Fruit fly (Drosophila melanogaster) whole organism, embryonic: ENCODE results near the gene CG31068.

Experiments
- Atf6 ChIP-seq: fragments of 200-800 bp; sonication (Bioruptor generic); IDR thresholded peaks from 2 replicates; pipeline ENCODE4 v1.3.6; 2022; ENCODE audit warnings: missing biosample characterization, missing genetic modification characterization
- CG1024 ChIP-seq: fragments of 200-800 bp; sonication (Bioruptor generic); IDR thresholded peaks from 2 replicates; pipeline ENCODE4 v1.3.6; 2022; ENCODE audit warnings: missing biosample characterization, missing genetic modification characterization
- CG10366 ChIP-seq: fragments of 200-800 bp; sonication (Bioruptor generic); IDR thresholded peaks from 2 replicates; pipeline ENCODE4 v1.3.6; 2022; ENCODE audit warnings: missing biosample characterization, missing genetic modification characterization
- CG10431 ChIP-seq: fragments of 200-800 bp; sonication (Bioruptor generic); optimal IDR thresholded peaks from 3 replicates; lab custom pipeline; 2018; ENCODE audit warnings: missing biosample characterization, mild to moderate bottlenecking, missing genetic modification characterization
- CG12219 ChIP-seq: fragments of 200-800 bp; sonication (Bioruptor generic); optimal IDR thresholded peaks from 3 replicates; lab custom pipeline; 2018; ENCODE audit warnings: missing biosample characterization, mild to moderate bottlenecking, missing genetic modification characterization
- CG13775 ChIP-seq: fragments of 200-800 bp; sonication (Bioruptor generic); optimal IDR thresholded peaks from 3 replicates; lab custom pipeline; 2017; ENCODE audit warnings: missing biosample characterization, mild to moderate bottlenecking, missing genetic modification characterization
- CG15269 ChIP-seq: fragments of 200-800 bp; sonication (Bioruptor generic); optimal IDR thresholded peaks from 2 replicates; lab custom pipeline; 2018; ENCODE audit warnings: missing biosample characterization, mild to moderate bottlenecking, missing genetic modification characterization, moderate library complexity
- CG15479 ChIP-seq: fragments of 200-800 bp; sonication (Bioruptor generic); optimal IDR thresholded peaks from 3 replicates; lab custom pipeline; 2019; ENCODE audit warnings: missing biosample characterization, mild to moderate bottlenecking, missing genetic modification characterization, moderate library complexity
- CG17568 ChIP-seq: fragments of 200-800 bp; sonication (Bioruptor generic); optimal IDR thresholded peaks from 2 replicates; lab custom pipeline; 2018; ENCODE audit warnings: missing biosample characterization, mild to moderate bottlenecking, missing genetic modification characterization, moderate library complexity
- CG17912 ChIP-seq: fragments of 200-800 bp; sonication (Bioruptor generic); optimal IDR thresholded peaks from 2 replicates; lab custom pipeline; 2018; ENCODE audit warnings: missing biosample characterization, mild to moderate bottlenecking, missing genetic modification characterization
- CG18011 ChIP-seq: fragments of 200-800 bp; sonication (Bioruptor generic); optimal IDR thresholded peaks from 2 replicates; lab custom pipeline; 2017; ENCODE audit warnings: missing biosample characterization, missing genetic modification characterization, mild to moderate bottlenecking, moderate library complexity, missing genotype
- CG2129 ChIP-seq: fragments of 200-800 bp; sonication (Bioruptor generic); IDR thresholded peaks from 2 replicates; pipeline ENCODE4 v1.3.6; 2022; ENCODE audit warnings: missing biosample characterization, missing genetic modification characterization; ENCODE audit not compliant: partially characterized antibody
- CG34422 ChIP-seq: fragments of 200-800 bp; sonication (Bioruptor generic); IDR thresholded peaks from 3 replicates; pipeline ENCODE4 v1.3.6; 2022; ENCODE audit warnings: missing biosample characterization, missing genetic modification characterization
- CG42726 ChIP-seq: fragments of 200-800 bp; sonication (Bioruptor generic); IDR thresholded peaks from 2 replicates; pipeline ENCODE4 v1.3.6; 2022; ENCODE audit warnings: missing biosample characterization, missing genetic modification characterization; ENCODE audit not compliant: partially characterized antibody
- CG5180 ChIP-seq: fragments of 200-800 bp; sonication (Bioruptor generic); optimal IDR thresholded peaks from 3 replicates; lab custom pipeline; 2017; ENCODE audit warnings: missing biosample characterization, missing genetic modification characterization, mild to moderate bottlenecking, moderate library complexity, missing genetic modification reagents
- CG5953 ChIP-seq: fragments of 200-800 bp; sonication (Bioruptor generic); IDR thresholded peaks from 2 replicates; pipeline ENCODE4 v1.3.6; 2022; ENCODE audit warnings: missing biosample characterization, missing genetic modification characterization
- CG6254 ChIP-seq: fragments of 200-800 bp; sonication (Bioruptor generic); optimal IDR thresholded peaks from 3 replicates; lab custom pipeline; 2017; ENCODE audit warnings: mild to moderate bottlenecking, missing biosample characterization, missing genetic modification reagents, missing genetic modification characterization
- CG6683 ChIP-seq: fragments of 200-800 bp; sonication (Bioruptor generic); optimal IDR thresholded peaks from 2 replicates; lab custom pipeline; 2017; ENCODE audit warnings: missing biosample characterization, mild to moderate bottlenecking, missing genetic modification characterization, missing genetic modification reagents
- CG6765 ChIP-seq: fragments of 200-800 bp; sonication (Bioruptor generic); optimal IDR thresholded peaks from 3 replicates; lab custom pipeline; 2017; ENCODE audit warnings: missing biosample characterization, mild to moderate bottlenecking, missing genetic modification characterization
- CG7357 ChIP-seq: fragments of 200-800 bp; sonication (Bioruptor generic); IDR thresholded peaks from 3 replicates; pipeline ENCODE4 v1.3.6; 2022; ENCODE audit warnings: missing biosample characterization, missing genetic modification characterization
- CG7556 ChIP-seq: fragments of 200-800 bp; sonication (Bioruptor generic); optimal IDR thresholded peaks from 2 replicates; lab custom pipeline; 2017; ENCODE audit warnings: missing biosample characterization, mild to moderate bottlenecking, missing genetic modification characterization
- CG8290 ChIP-seq, 3 experiments: fragments of 200-800 bp; sonication (Bioruptor generic); optimal IDR thresholded peaks; 2 replicates each; lab custom pipeline; 2016 to 2019; ENCODE audit warnings: missing biosample characterization in 3 of 3, missing genetic modification characterization in 3 of 3, mild to moderate bottlenecking in 2 of 3, moderate library complexity in 1 of 3
- CG8765 ChIP-seq: fragments of 200-800 bp; sonication (Bioruptor generic); IDR thresholded peaks from 2 replicates; pipeline ENCODE4 v1.3.6; 2022; ENCODE audit warnings: missing biosample characterization, missing genetic modification characterization
- CG8944 ChIP-seq: fragments of 200-800 bp; sonication (Bioruptor generic); optimal IDR thresholded peaks from 3 replicates; lab custom pipeline; 2016; ENCODE audit warnings: missing biosample characterization, missing genetic modification characterization
- CrebB ChIP-seq: fragments of 200-800 bp; sonication (Bioruptor generic); optimal IDR thresholded peaks from 3 replicates; lab custom pipeline; 2018; ENCODE audit warnings: missing biosample characterization, mild to moderate bottlenecking, missing genetic modification characterization
- Ets65A ChIP-seq: fragments of 200-800 bp; sonication (Bioruptor generic); peaks from one replicate; lab custom pipeline; 2016; ENCODE audit warnings: missing biosample characterization, missing genetic modification characterization
- Gsc ChIP-seq: fragments of 200-800 bp; sonication (Bioruptor generic); IDR thresholded peaks from 2 replicates; pipeline ENCODE4 v1.3.6; 2022; ENCODE audit warnings: missing biosample characterization, missing genetic modification characterization
- Hey ChIP-seq: fragments of 200-800 bp; sonication (Bioruptor generic); optimal IDR thresholded peaks from 3 replicates; lab custom pipeline; 2018; ENCODE audit warnings: missing biosample characterization, mild to moderate bottlenecking, missing genetic modification characterization
- NK7.1 ChIP-seq: fragments of 200-800 bp; sonication (Bioruptor generic); optimal IDR thresholded peaks from 3 replicates; lab custom pipeline; 2016; ENCODE audit warnings: missing biosample characterization, missing genetic modification characterization
- Scr ChIP-seq: fragments of 200-800 bp; sonication (Bioruptor generic); IDR thresholded peaks from 2 replicates; pipeline ENCODE4 v1.3.6; 2022; ENCODE audit warnings: missing biosample characterization, missing genetic modification characterization; ENCODE audit not compliant: partially characterized antibody
- amos ChIP-seq: fragments of 200-800 bp; sonication (Bioruptor generic); IDR thresholded peaks from 2 replicates; pipeline ENCODE4 v1.3.6; 2022; ENCODE audit warnings: missing biosample characterization, missing genetic modification characterization; ENCODE audit not compliant: partially characterized antibody
- ap ChIP-seq: fragments of 200-800 bp; sonication (Bioruptor generic); IDR thresholded peaks from 2 replicates; pipeline ENCODE4 v1.3.6; 2022; ENCODE audit warnings: missing biosample characterization, missing genetic modification characterization
- bsh ChIP-seq, 2 experiments: fragments of 200-800 bp; sonication (Bioruptor generic); optimal IDR thresholded peaks; 2 replicates each; lab custom pipeline; 2017 to 2018; ENCODE audit warnings: mild to moderate bottlenecking in 2 of 2, missing biosample characterization in 2 of 2, missing genetic modification characterization in 2 of 2, moderate library complexity in 1 of 2
- btn ChIP-seq: fragments of 200-800 bp; sonication (Bioruptor generic); optimal IDR thresholded peaks from 2 replicates; lab custom pipeline; 2016; ENCODE audit warnings: missing biosample characterization, missing genetic modification characterization
- caup ChIP-seq: fragments of 200-800 bp; sonication (Bioruptor generic); optimal IDR thresholded peaks from 3 replicates; lab custom pipeline; 2017; ENCODE audit warnings: missing biosample characterization, mild to moderate bottlenecking, missing genetic modification characterization, moderate library complexity; ENCODE audit not compliant: severe bottlenecking
- cwo ChIP-seq: fragments of 200-800 bp; sonication (Bioruptor generic); optimal IDR thresholded peaks from 3 replicates; lab custom pipeline; 2017; ENCODE audit warnings: missing biosample characterization, missing genetic modification characterization, mild to moderate bottlenecking, moderate library complexity, missing genetic modification reagents
- en ChIP-seq: fragments of 200-800 bp; sonication (Bioruptor generic); optimal IDR thresholded peaks from 2 replicates; lab custom pipeline; 2016; ENCODE audit warnings: missing biosample characterization, missing genetic modification characterization
- eve ChIP-seq, 2 experiments: fragments of >200 bp; optimal IDR thresholded peaks; 2 replicates each; lab custom pipeline; 2017; ENCODE audit warnings: missing biosample characterization in 2 of 2, missing genetic modification characterization in 2 of 2
- exex ChIP-seq: fragments of 200-800 bp; sonication (Bioruptor generic); optimal IDR thresholded peaks from 4 replicates; lab custom pipeline; 2018; ENCODE audit warnings: missing biosample characterization, mild to moderate bottlenecking, missing genetic modification characterization, moderate library complexity
- ham ChIP-seq: fragments of 200-800 bp; sonication (Bioruptor generic); IDR thresholded peaks from 2 replicates; pipeline ENCODE4 v1.3.6; 2022; ENCODE audit warnings: missing biosample characterization, missing genetic modification characterization
- inv ChIP-seq: fragments of 200-800 bp; sonication (Bioruptor generic); IDR thresholded peaks from 2 replicates; pipeline ENCODE4 v1.3.6; 2022; ENCODE audit warnings: missing biosample characterization, missing genetic modification characterization; ENCODE audit not compliant: partially characterized antibody
- kni ChIP-seq: fragments of 200-800 bp; sonication (Bioruptor generic); optimal IDR thresholded peaks from 3 replicates; lab custom pipeline; 2017; ENCODE audit warnings: mild to moderate bottlenecking, missing biosample characterization, missing genetic modification reagents, missing genetic modification characterization
- lbe ChIP-seq: fragments of 200-800 bp; sonication (Bioruptor generic); optimal IDR thresholded peaks from 2 replicates; lab custom pipeline; 2016; ENCODE audit warnings: missing biosample characterization, mild to moderate bottlenecking, missing genetic modification characterization
- org-1 ChIP-seq: fragments of 200-800 bp; sonication (Bioruptor generic); optimal IDR thresholded peaks from 2 replicates; lab custom pipeline; 2017; ENCODE audit warnings: missing biosample characterization, missing genetic modification characterization
- psq ChIP-seq: fragments of 200-800 bp; sonication (Bioruptor generic); optimal IDR thresholded peaks from 2 replicates; lab custom pipeline; 2017; ENCODE audit warnings: missing biosample characterization, missing genetic modification characterization
- repo ChIP-seq: fragments of 200-800 bp; sonication (Bioruptor generic); optimal IDR thresholded peaks from 2 replicates; lab custom pipeline; 2016; ENCODE audit warnings: missing biosample characterization, missing genetic modification characterization
- sens ChIP-seq: fragments of 200-800 bp; sonication (Bioruptor generic); peaks from one replicate; lab custom pipeline; 2016; ENCODE audit warnings: missing biosample characterization, missing genetic modification characterization
- so ChIP-seq: fragments of 200-800 bp; sonication (Bioruptor generic); IDR thresholded peaks from 3 replicates; pipeline ENCODE4 v1.3.6; 2022; ENCODE audit warnings: missing biosample characterization, missing genetic modification characterization
- ssp ChIP-seq: fragments of 200-800 bp; sonication (Bioruptor generic); IDR thresholded peaks from 2 replicates; pipeline ENCODE4 v1.3.6; 2022; ENCODE audit warnings: missing biosample characterization, missing genetic modification characterization
- toy ChIP-seq: fragments of 200-800 bp; sonication (Bioruptor generic); IDR thresholded peaks from 2 replicates; pipeline ENCODE4 v1.3.6; 2022; ENCODE audit warnings: missing biosample characterization, missing genetic modification characterization
- wor ChIP-seq: fragments of 200-800 bp; sonication (Bioruptor generic); IDR thresholded peaks from 2 replicates; pipeline ENCODE4 v1.3.6; 2022; ENCODE audit warnings: missing biosample characterization, missing genetic modification characterization

CG31068 gene

dm6 chr3R:27253921-27254376 lies 20.5 kb downstream of the CG31068 start (continued):
- TF ChIP-seq CG15269 (tag; lab: Kevin White, UChicago) (no peak), psq (GFP tag; lab: Kevin White, UChicago) (no peak), CG7357 (GFP tag; lab: Robert Waterston, UW) (no peak), CG1024 (GFP tag; lab: Robert Waterston, UW) (no peak), Ets65A (GFP tag; lab: Kevin White, UChicago) (no peak), kni (no peak), Atf6 (GFP tag; lab: Robert Waterston, UW) (no peak), CG15479 (peak; percentile 11), CG6765 (GFP tag; lab: Kevin White, UChicago) (no peak), CG2129 (GFP tag; lab: Robert Waterston, UW) (no peak), eve (GFP tag; optimal IDR thresholded peaks at IDR 0.05; lab: Kevin White, UChicago) (no peak), repo (GFP tag; lab: Kevin White, UChicago) (no peak), wor (GFP tag; lab: Robert Waterston, UW) (no peak), CG34422 (GFP tag; lab: Robert Waterston, UW) (no peak), CG5953 (GFP tag; lab: Robert Waterston, UW) (no peak), Scr (GFP tag; lab: Robert Waterston, UW) (no peak), amos (GFP tag; lab: Robert Waterston, UW) (no peak), CG10366 (no peak), btn (GFP tag; lab: Kevin White, UChicago) (no peak), CG18011 (no peak), bsh (GFP tag; optimal IDR thresholded peaks at IDR 0.05; lab: Kevin White, UChicago) (peak in 1 of 2 experiments; percentile 52), en (no peak), CG13775 (GFP tag; lab: Kevin White, UChicago) (no peak), CG7556 (GFP tag; lab: Kevin White, UChicago) (no peak), CG8290 (GFP tag; optimal IDR thresholded peaks at IDR 0.05; lab: Kevin White, UChicago) (no peak), CG8290 (tag; optimal IDR thresholded peaks at IDR 0.05; lab: Kevin White, UChicago) (no peak), CG42726 (GFP tag; lab: Robert Waterston, UW) (no peak), cwo (GFP tag; lab: Kevin White, UChicago) (no peak), CrebB (no peak), Gsc (no peak), exex (tag; lab: Kevin White, UChicago) (no peak), CG6254 (no peak), org-1 (GFP tag; lab: Kevin White, UChicago) (no peak), lbe (no peak), toy (GFP tag; lab: Robert Waterston, UW) (no peak), CG6683 (GFP tag; lab: Kevin White, UChicago) (no peak), NK7.1 (no peak), CG8765 (GFP tag; lab: Robert Waterston, UW) (no peak), ham (no peak), ap (GFP tag; lab: Robert Waterston, UW) (no peak), sens (GFP tag; lab: Kevin White, UChicago) (peak; percentile 79), CG8944 (no peak), CG5180 (no peak), CG10431 (GFP tag; lab: Kevin White, UChicago) (no peak), CG17912 (GFP tag; lab: Kevin White, UChicago) (peak; percentile 18), Hey (tag; lab: Kevin White, UChicago) (no peak), CG12219 (GFP tag; lab: Kevin White, UChicago) (no peak), caup (GFP tag; lab: Kevin White, UChicago) (no peak), so (GFP tag; lab: Robert Waterston, UW) (no peak), ssp (GFP tag; lab: Robert Waterston, UW) (no peak), CG17568 (GFP tag; lab: Kevin White, UChicago) (no peak), inv (GFP tag; lab: Robert Waterston, UW) (no peak)
